Worm (Caenorhabditis elegans) whole organism, L2 larva: ENCODE data around the gene T24C2.3.

Source experiments
- C34F6.9 ChIP-seq: fragments of 150-350 bp; optimal IDR thresholded peaks from 2 replicates; lab custom pipeline; 2014; ENCODE audit warnings: missing biosample characterization, missing genetic modification characterization
- F13H6.1 ChIP-seq: sonication (generic microtip); optimal IDR thresholded peaks from 2 replicates; lab custom pipeline; 2016; ENCODE audit warnings: missing genetic modification characterization, missing compliant biosample characterization
- R02D3.7 ChIP-seq: fragments of 150-350 bp; optimal IDR thresholded peaks from 2 replicates; lab custom pipeline; 2014; ENCODE audit warnings: missing biosample characterization, missing genetic modification characterization
- Y55F3AM.14 ChIP-seq: fragments of 200-800 bp; sonication (Bioruptor generic); optimal IDR thresholded peaks from 2 replicates; lab custom pipeline; 2018; ENCODE audit warnings: mild to moderate bottlenecking, missing genetic modification characterization, missing compliant biosample characterization
- ZK546.5 ChIP-seq: sonication (generic microtip); optimal IDR thresholded peaks from 2 replicates; lab custom pipeline; 2017; ENCODE audit warnings: missing biosample characterization, missing genetic modification characterization
- alr-1 ChIP-seq: fragments of 150-350 bp; optimal IDR thresholded peaks from 2 replicates; lab custom pipeline; 2014; ENCODE audit warnings: missing biosample characterization, missing genetic modification characterization
- aly-2 ChIP-seq: fragments of 150-350 bp; optimal IDR thresholded peaks from 2 replicates; lab custom pipeline; 2014; ENCODE audit warnings: missing biosample characterization, missing genetic modification characterization
- ama-1 ChIP-seq: fragments of 150-350 bp; optimal IDR thresholded peaks from 2 replicates; lab custom pipeline; 2018; ENCODE audit warnings: inconsistent platforms
- blmp-1 ChIP-seq: sonication (generic microtip); optimal IDR thresholded peaks from 2 replicates; lab custom pipeline; 2017; ENCODE audit warnings: missing genetic modification characterization, mild to moderate bottlenecking, missing compliant biosample characterization, antibody characterized with exemption, moderate library complexity; ENCODE audit not compliant: insufficient read depth
- ceh-16 ChIP-seq: fragments of 150-350 bp; optimal IDR thresholded peaks from 2 replicates; lab custom pipeline; 2014; ENCODE audit warnings: missing biosample characterization, missing genetic modification characterization
- ceh-82 ChIP-seq: fragments of 150-350 bp; optimal IDR thresholded peaks from 2 replicates; lab custom pipeline; 2014; ENCODE audit warnings: missing biosample characterization, missing genetic modification characterization
- crh-2 ChIP-seq: sonication (generic microtip); optimal IDR thresholded peaks from 2 replicates; lab custom pipeline; 2017; ENCODE audit warnings: missing biosample characterization, missing genetic modification characterization
- dmd-4 ChIP-seq: sonication (generic microtip); optimal IDR thresholded peaks from 2 replicates; lab custom pipeline; 2017; ENCODE audit warnings: missing biosample characterization, missing genetic modification characterization
- egl-27 ChIP-seq: sonication (generic microtip); optimal IDR thresholded peaks from 3 replicates; lab custom pipeline; 2017; ENCODE audit warnings: missing biosample characterization, missing genetic modification reagents, missing genetic modification characterization
- elt-1 ChIP-seq: fragments of 150-350 bp; optimal IDR thresholded peaks from 2 replicates; lab custom pipeline; 2014; ENCODE audit warnings: missing biosample characterization, missing genetic modification characterization
- elt-3 ChIP-seq: sonication (generic microtip); optimal IDR thresholded peaks from 2 replicates; lab custom pipeline; 2017; ENCODE audit warnings: missing biosample characterization, missing genetic modification characterization
- fos-1 ChIP-seq: fragments of 150-350 bp; optimal IDR thresholded peaks from 2 replicates; lab custom pipeline; 2014; ENCODE audit warnings: missing biosample characterization, missing genetic modification characterization
- gmeb-1 ChIP-seq: fragments of 150-350 bp; optimal IDR thresholded peaks from 2 replicates; lab custom pipeline; 2014; ENCODE audit warnings: missing biosample characterization, missing genetic modification characterization
- lin-11 ChIP-seq: fragments of 150-350 bp; sonication (generic microtip); optimal IDR thresholded peaks from 2 replicates; lab custom pipeline; 2014; ENCODE audit warnings: missing biosample characterization, missing genetic modification characterization, inconsistent platforms, mixed read lengths
- lin-13 ChIP-seq: fragments of 150-350 bp; optimal IDR thresholded peaks from 2 replicates; lab custom pipeline; 2014; ENCODE audit warnings: missing biosample characterization, missing genetic modification reagents, missing genetic modification characterization
- lin-39 ChIP-seq: fragments of 150-350 bp; optimal IDR thresholded peaks from 2 replicates; lab custom pipeline; 2014; ENCODE audit warnings: missing biosample characterization, missing genetic modification reagents, missing genetic modification characterization
- lsy-2 ChIP-seq, 2 experiments: fragments of 150-350 bp in 1 of 2; sonication (generic microtip) in 1 of 2; optimal IDR thresholded peaks; 2 replicates each; lab custom pipeline; 2014 to 2017; ENCODE audit warnings: missing biosample characterization in 2 of 2, missing genetic modification characterization in 2 of 2
- mab-5 ChIP-seq: fragments of 150-350 bp; optimal IDR thresholded peaks from 2 replicates; lab custom pipeline; 2014; ENCODE audit warnings: missing biosample characterization, missing genetic modification characterization
- mbf-1 ChIP-seq: sonication (generic microtip); optimal IDR thresholded peaks from 2 replicates; lab custom pipeline; 2017; ENCODE audit warnings: missing biosample characterization, missing genetic modification characterization
- mdl-1 ChIP-seq, 2 experiments: fragments of 150-350 bp in 1 of 2; sonication (generic microtip) in 1 of 2; optimal IDR thresholded peaks; 2 replicates each; lab custom pipeline; 2017; ENCODE audit warnings: missing biosample characterization in 2 of 2, missing genetic modification characterization in 2 of 2
- nhr-10 ChIP-seq: sonication (generic microtip); optimal IDR thresholded peaks from 2 replicates; lab custom pipeline; 2017; ENCODE audit warnings: missing biosample characterization, missing genetic modification characterization
- nhr-11 ChIP-seq: fragments of 150-350 bp; optimal IDR thresholded peaks from 2 replicates; lab custom pipeline; 2014; ENCODE audit warnings: missing biosample characterization, missing genetic modification characterization
- nhr-12 ChIP-seq: fragments of 150-350 bp; optimal IDR thresholded peaks from 2 replicates; lab custom pipeline; 2014; ENCODE audit warnings: missing biosample characterization, missing genetic modification characterization
- nhr-129 ChIP-seq: fragments of 150-350 bp; optimal IDR thresholded peaks from 2 replicates; lab custom pipeline; 2014; ENCODE audit warnings: missing biosample characterization, missing genetic modification characterization
- nhr-21 ChIP-seq: fragments of 150-350 bp; optimal IDR thresholded peaks from 2 replicates; lab custom pipeline; 2014; ENCODE audit warnings: missing biosample characterization, missing genetic modification characterization
- nhr-23 ChIP-seq: fragments of 150-350 bp; optimal IDR thresholded peaks from 2 replicates; lab custom pipeline; 2014; ENCODE audit warnings: missing biosample characterization, missing genetic modification reagents, missing genetic modification characterization
- nhr-237 ChIP-seq: fragments of 150-350 bp; optimal IDR thresholded peaks from 2 replicates; lab custom pipeline; 2014; ENCODE audit warnings: missing biosample characterization, missing genetic modification characterization
- nhr-25 ChIP-seq: fragments of 150-350 bp; sonication (generic microtip); optimal IDR thresholded peaks from 3 replicates; lab custom pipeline; 2014; ENCODE audit warnings: missing biosample characterization, missing genetic modification characterization
- nhr-6 ChIP-seq: fragments of 150-350 bp; optimal IDR thresholded peaks from 2 replicates; lab custom pipeline; 2014; ENCODE audit warnings: missing biosample characterization, missing genetic modification characterization
- nhr-77 ChIP-seq: fragments of 150-350 bp; optimal IDR thresholded peaks from 2 replicates; lab custom pipeline; 2014; ENCODE audit warnings: missing biosample characterization, missing genetic modification characterization
- peb-1 ChIP-seq: fragments of 150-350 bp; optimal IDR thresholded peaks from 2 replicates; lab custom pipeline; 2014; ENCODE audit warnings: missing biosample characterization, missing genetic modification characterization
- sem-4 ChIP-seq: fragments of 150-350 bp; optimal IDR thresholded peaks from 2 replicates; lab custom pipeline; 2014; ENCODE audit warnings: missing biosample characterization, missing genetic modification reagents, missing genetic modification characterization
- skn-1 ChIP-seq: sonication (generic microtip); optimal IDR thresholded peaks from 2 replicates; lab custom pipeline; 2017; ENCODE audit warnings: missing biosample characterization, missing genetic modification characterization
- sma-3 ChIP-seq: sonication (generic microtip); optimal IDR thresholded peaks from 2 replicates; lab custom pipeline; 2016; ENCODE audit warnings: missing genetic modification reagents, missing genetic modification characterization, missing compliant biosample characterization
- sma-9 ChIP-seq, 2 experiments: fragments of 150-350 bp in 1 of 2; sonication (generic microtip) in 1 of 2; optimal IDR thresholded peaks; 2 replicates each; lab custom pipeline; 2014 to 2016; ENCODE audit warnings: missing genetic modification characterization in 2 of 2, mild to moderate bottlenecking in 1 of 2, missing biosample characterization in 1 of 2, missing compliant biosample characterization in 1 of 2, missing genetic modification reagents in 1 of 2, moderate library complexity in 1 of 2
- unc-39 ChIP-seq: fragments of 150-350 bp; optimal IDR thresholded peaks from 2 replicates; lab custom pipeline; 2014; ENCODE audit warnings: missing biosample characterization, missing genetic modification characterization
- unc-55 ChIP-seq: fragments of 150-350 bp; sonication (generic microtip); optimal IDR thresholded peaks from 3 replicates; lab custom pipeline; 2014; ENCODE audit warnings: missing biosample characterization, missing genetic modification reagents, missing genetic modification characterization
- unc-62 ChIP-seq: fragments of 150-350 bp; optimal IDR thresholded peaks from 2 replicates; lab custom pipeline; 2014; ENCODE audit warnings: missing biosample characterization, missing genetic modification reagents, missing genetic modification characterization
- zag-1 ChIP-seq: fragments of 150-350 bp; optimal IDR thresholded peaks from 2 replicates; lab custom pipeline; 2014; ENCODE audit warnings: missing biosample characterization, missing genetic modification characterization
- ztf-1 ChIP-seq: fragments of 200-800 bp; sonication (Bioruptor generic); conservative IDR thresholded peaks from 2 replicates; pipeline ENCODE4 v1.3.6; 2022; ENCODE audit warnings: missing genetic modification characterization, missing compliant biosample characterization
- ztf-11 ChIP-seq: sonication (generic microtip); optimal IDR thresholded peaks from 2 replicates; lab custom pipeline; 2017; ENCODE audit warnings: missing biosample characterization, missing genetic modification characterization
- ztf-4 ChIP-seq: fragments of 150-350 bp; optimal IDR thresholded peaks from 2 replicates; lab custom pipeline; 2014; ENCODE audit warnings: missing biosample characterization, missing genetic modification characterization

T24C2.3 gene

DNA sequence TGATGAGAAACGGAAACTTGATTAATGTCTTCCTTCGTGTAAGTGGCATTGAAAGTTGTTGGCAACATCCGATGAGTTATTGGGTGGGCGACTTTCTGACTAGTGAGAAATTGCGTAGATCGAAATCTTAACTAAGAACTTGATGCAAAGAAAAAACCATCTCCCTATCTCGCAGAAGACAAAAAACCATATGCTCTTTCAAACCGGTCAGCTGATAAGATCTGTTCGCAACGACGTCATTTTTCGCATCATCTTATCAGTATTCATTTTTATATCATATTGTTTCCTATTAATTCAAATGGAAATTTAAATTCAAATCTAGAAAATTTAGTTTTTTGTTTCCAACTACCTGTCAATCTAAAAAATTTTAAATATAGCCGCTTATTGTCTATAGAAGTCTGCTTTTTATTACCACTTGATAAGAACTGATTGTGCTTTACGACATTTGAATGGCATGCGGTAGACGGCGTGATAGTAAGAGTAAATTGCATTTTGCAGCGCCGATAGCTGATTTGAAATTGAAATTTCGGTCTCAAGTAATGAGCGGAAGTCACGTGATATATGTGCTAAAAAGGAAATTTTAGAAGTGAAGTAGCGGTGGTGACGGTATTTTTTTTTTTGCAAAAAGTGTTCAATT is 42.8 kb upstream of the T24C2.3 start:
- TF ChIP-seq blmp-1 (peak; percentile 71), mdl-1 (tag; optimal IDR thresholded peaks at IDR 0.05; lab: Kevin White, UChicago) (no peak), nhr-11 (tag; lab: Kevin White, UChicago) (no peak), nhr-25 (peak; percentile 87), skn-1 (tag; lab: Kevin White, UChicago) (no peak), nhr-129 (tag; lab: Kevin White, UChicago) (peak; percentile 32), sma-3 (GFP tag; lab: Kevin White, UChicago) (peak; percentile 20), ceh-82 (tag; lab: Kevin White, UChicago) (no peak), gmeb-1 (peak; percentile 28), ceh-16 (peak; percentile 96), sma-9 (GFP tag; optimal IDR thresholded peaks at IDR 0.05; lab: Kevin White, UChicago) (peak; percentile 73), sma-9 (tag; optimal IDR thresholded peaks at IDR 0.05; lab: Kevin White, UChicago) (no peak), fos-1 (peak; percentile 62), F13H6.1 (tag; lab: Kevin White, UChicago) (no peak), mab-5 (tag; lab: Kevin White, UChicago) (no peak)

DNA sequence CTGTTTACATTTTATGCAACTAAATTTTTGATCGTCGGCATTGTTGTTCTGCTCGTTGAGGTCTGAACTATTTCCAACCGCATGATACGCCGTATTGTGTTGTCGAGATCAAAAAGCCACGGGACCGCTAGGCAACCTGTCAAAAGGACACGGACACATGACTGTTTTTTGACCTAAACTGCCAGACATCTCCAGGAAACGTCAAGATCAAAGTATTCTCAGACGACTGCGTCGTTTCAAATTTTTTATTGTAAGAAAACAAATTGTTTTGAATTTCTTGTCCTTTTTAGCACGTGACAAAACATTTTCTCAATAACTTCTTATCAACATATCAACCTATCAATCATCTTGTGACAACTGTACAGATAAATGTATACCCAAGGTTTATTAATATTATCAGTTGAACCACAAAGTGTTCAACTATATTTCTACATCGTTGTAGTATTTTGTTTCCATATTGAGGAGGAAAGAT is 41.2 kb upstream of the T24C2.3 start:
- TF ChIP-seq nhr-11 (tag; lab: Kevin White, UChicago) (no peak), zag-1 (tag; lab: Kevin White, UChicago) (no peak), alr-1 (tag; lab: Kevin White, UChicago) (no peak), elt-3 (no peak), C34F6.9 (peak; percentile 37), nhr-77 (tag; lab: Kevin White, UChicago) (no peak), skn-1 (tag; lab: Kevin White, UChicago) (no peak), F13H6.1 (tag; lab: Kevin White, UChicago) (peak; percentile 48), peb-1 (tag; lab: Kevin White, UChicago) (no peak), unc-39 (tag; lab: Kevin White, UChicago) (no peak), nhr-25 (peak; percentile 84), nhr-23 (tag; lab: Kevin White, UChicago) (no peak), unc-55 (GFP tag; lab: Kevin White, UChicago) (no peak), ZK546.5 (tag; lab: Kevin White, UChicago) (no peak), gmeb-1 (peak; percentile 46), fos-1 (peak; percentile 58), egl-27 (tag; lab: Kevin White, UChicago) (no peak), ztf-1 (GFP tag; lab: Robert Waterston, UW) (no peak), ama-1 (lab: Kevin White, UChicago) (peak; percentile 20), nhr-10 (no peak), nhr-237 (tag; lab: Kevin White, UChicago) (no peak), Y55F3AM.14 (GFP tag; lab: Kevin White, UChicago) (no peak), lsy-2 (tag; optimal IDR thresholded peaks at IDR 0.05; lab: Kevin White, UChicago) (peak in 1 of 2 experiments; percentile 52), mbf-1 (no peak), lin-13 (GFP tag; lab: Kevin White, UChicago) (peak; percentile 56), ztf-4 (no peak), unc-62 (no peak), lin-11 (tag; lab: Kevin White, UChicago) (no peak), sem-4 (no peak), blmp-1 (peak; percentile 68), aly-2 (tag; lab: Kevin White, UChicago) (no peak), nhr-12 (tag; lab: Kevin White, UChicago) (no peak), ceh-16 (no peak), sma-9 (GFP tag; optimal IDR thresholded peaks at IDR 0.05; lab: Kevin White, UChicago) (peak; percentile 77), sma-9 (tag; optimal IDR thresholded peaks at IDR 0.05; lab: Kevin White, UChicago) (no peak), lin-39 (no peak), ztf-11 (no peak), crh-2 (tag; lab: Kevin White, UChicago) (peak; percentile 78), mab-5 (tag; lab: Kevin White, UChicago) (peak; percentile 46), nhr-129 (tag; lab: Kevin White, UChicago) (peak; percentile 81), R02D3.7 (tag; lab: Kevin White, UChicago) (no peak), elt-1 (tag; lab: Kevin White, UChicago) (no peak), dmd-4 (no peak), nhr-21 (tag; lab: Kevin White, UChicago) (peak; percentile 75), mdl-1 (tag; optimal IDR thresholded peaks at IDR 0.05; lab: Kevin White, UChicago) (no peak), sma-3 (GFP tag; lab: Kevin White, UChicago) (peak; percentile 78), ceh-82 (tag; lab: Kevin White, UChicago) (no peak), nhr-6 (tag; lab: Kevin White, UChicago) (no peak)
- TF ChIP-seq, all 48 proteins: peak for 15
